Fruit fly (Drosophila melanogaster) whole organism, embryonic: Measurements from ENCODE around the gene Idua.

Experiments
- Bgb ChIP-seq: fragments of 200-800 bp; sonication (Bioruptor generic); IDR thresholded peaks from 2 replicates; pipeline ENCODE4 v1.3.6; 2022; ENCODE audit warnings: missing biosample characterization, missing genetic modification characterization; ENCODE audit not compliant: partially characterized antibody
- Bteb2 ChIP-seq: fragments of 200-800 bp; sonication (Bioruptor generic); optimal IDR thresholded peaks from 2 replicates; lab custom pipeline; 2016; ENCODE audit warnings: missing biosample characterization, missing genetic modification characterization
- CG10959 ChIP-seq: fragments of 200-800 bp; sonication (Bioruptor generic); IDR thresholded peaks from 2 replicates; pipeline ENCODE4 v1.3.6; 2022; ENCODE audit warnings: missing biosample characterization, missing genetic modification characterization
- CG12071 ChIP-seq: fragments of 200-800 bp; sonication (Bioruptor generic); optimal IDR thresholded peaks from 3 replicates; lab custom pipeline; 2018; ENCODE audit warnings: missing biosample characterization, mild to moderate bottlenecking, missing genetic modification characterization
- CG13287 ChIP-seq: fragments of 200-800 bp; sonication (Bioruptor generic); IDR thresholded peaks from 2 replicates; pipeline ENCODE4 v1.3.6; 2022; ENCODE audit warnings: missing biosample characterization, missing genetic modification characterization; ENCODE audit not compliant: partially characterized antibody
- CG14014 ChIP-seq: fragments of 200-800 bp; sonication (Bioruptor generic); IDR thresholded peaks from 2 replicates; pipeline ENCODE4 v1.3.6; 2022; ENCODE audit warnings: missing biosample characterization, missing genetic modification characterization
- CG14710 ChIP-seq: fragments of 200-800 bp; sonication (Bioruptor generic); optimal IDR thresholded peaks from 3 replicates; lab custom pipeline; 2019; ENCODE audit warnings: missing biosample characterization, mild to moderate bottlenecking, missing genetic modification characterization, moderate library complexity
- CG15479 ChIP-seq: fragments of 200-800 bp; sonication (Bioruptor generic); optimal IDR thresholded peaks from 3 replicates; lab custom pipeline; 2019; ENCODE audit warnings: missing biosample characterization, mild to moderate bottlenecking, missing genetic modification characterization, moderate library complexity
- CG16813 ChIP-seq: fragments of 200-800 bp; sonication (Bioruptor generic); IDR thresholded peaks from 3 replicates; pipeline ENCODE4 v1.3.6; 2022; ENCODE audit warnings: missing biosample characterization, missing genetic modification characterization; ENCODE audit not compliant: partially characterized antibody
- CG17186 ChIP-seq: fragments of 200-800 bp; sonication (Bioruptor generic); optimal IDR thresholded peaks from 3 replicates; lab custom pipeline; 2017; ENCODE audit warnings: missing biosample characterization, missing genetic modification reagents, missing genetic modification characterization
- CG17829 ChIP-seq: fragments of 200-800 bp; optimal IDR thresholded peaks from 2 replicates; lab custom pipeline; 2019; ENCODE audit warnings: missing biosample characterization, mild to moderate bottlenecking, missing genetic modification characterization, moderate library complexity
- CG2120 ChIP-seq: fragments of 200-800 bp; sonication (Bioruptor generic); optimal IDR thresholded peaks from 3 replicates; lab custom pipeline; 2016; ENCODE audit warnings: missing biosample characterization, missing genetic modification characterization
- CG2129 ChIP-seq: fragments of 200-800 bp; sonication (Bioruptor generic); IDR thresholded peaks from 2 replicates; pipeline ENCODE4 v1.3.6; 2022; ENCODE audit warnings: missing biosample characterization, missing genetic modification characterization; ENCODE audit not compliant: partially characterized antibody
- CG30020 ChIP-seq: fragments of 200-800 bp; optimal IDR thresholded peaks from 2 replicates; lab custom pipeline; 2019; ENCODE audit warnings: missing biosample characterization, mild to moderate bottlenecking, missing genetic modification characterization, moderate library complexity
- CG4424 ChIP-seq: fragments of 200-800 bp; sonication (Bioruptor generic); optimal IDR thresholded peaks from 3 replicates; lab custom pipeline; 2016; ENCODE audit warnings: missing biosample characterization, missing genetic modification characterization
- CG5180 ChIP-seq: fragments of 200-800 bp; sonication (Bioruptor generic); optimal IDR thresholded peaks from 3 replicates; lab custom pipeline; 2017; ENCODE audit warnings: missing biosample characterization, missing genetic modification characterization, mild to moderate bottlenecking, moderate library complexity, missing genetic modification reagents
- CG5245 ChIP-seq: fragments of 200-800 bp; sonication (Bioruptor generic); optimal IDR thresholded peaks from 3 replicates; lab custom pipeline; 2016; ENCODE audit warnings: missing biosample characterization, missing genetic modification characterization
- CG5953 ChIP-seq: fragments of 200-800 bp; sonication (Bioruptor generic); IDR thresholded peaks from 2 replicates; pipeline ENCODE4 v1.3.6; 2022; ENCODE audit warnings: missing biosample characterization, missing genetic modification characterization
- CG6654 ChIP-seq: fragments of 200-800 bp; sonication (Bioruptor generic); optimal IDR thresholded peaks from 2 replicates; lab custom pipeline; 2017; ENCODE audit warnings: missing biosample characterization, mild to moderate bottlenecking, missing genetic modification characterization
- CoRest ChIP-seq: fragments of 200-800 bp; sonication (Bioruptor generic); optimal IDR thresholded peaks from 3 replicates; lab custom pipeline; 2018; ENCODE audit warnings: missing biosample characterization, mild to moderate bottlenecking, missing genetic modification characterization, moderate library complexity
- Dek ChIP-seq: fragments of 200-800 bp; sonication (Bioruptor generic); optimal IDR thresholded peaks from 3 replicates; lab custom pipeline; 2019; ENCODE audit warnings: missing biosample characterization, mild to moderate bottlenecking, missing genetic modification characterization, moderate library complexity
- Dll ChIP-seq: fragments of 200-800 bp; sonication (Bioruptor generic); IDR thresholded peaks from 4 replicates; pipeline ENCODE4 v1.3.6; 2022; ENCODE audit warnings: missing biosample characterization, missing genetic modification characterization; ENCODE audit not compliant: partially characterized antibody
- Dref ChIP-seq: fragments of 200-800 bp; sonication (Bioruptor generic); IDR thresholded peaks from 2 replicates; pipeline ENCODE4 v1.3.6; 2022; ENCODE audit warnings: missing biosample characterization, missing genetic modification characterization
- E2f2 ChIP-seq: fragments of 200-800 bp; sonication (Bioruptor generic); IDR thresholded peaks from 2 replicates; pipeline ENCODE4 v1.3.6; 2022; ENCODE audit warnings: missing biosample characterization, missing genetic modification characterization
- Hmr ChIP-seq: fragments of 200-800 bp; sonication (Bioruptor generic); optimal IDR thresholded peaks from 3 replicates; lab custom pipeline; 2017; ENCODE audit warnings: mild to moderate bottlenecking, missing biosample characterization, missing genetic modification reagents, missing genetic modification characterization
- Hsf ChIP-seq: fragments of 200-800 bp; sonication (Bioruptor generic); optimal IDR thresholded peaks from 3 replicates; lab custom pipeline; 2016; ENCODE audit warnings: missing biosample characterization, missing genetic modification characterization
- Lhr ChIP-seq: fragments of 200-800 bp; sonication (Bioruptor generic); optimal IDR thresholded peaks from 3 replicates; lab custom pipeline; 2017; ENCODE audit warnings: mild to moderate bottlenecking, missing biosample characterization, missing genetic modification reagents, missing genetic modification characterization
- Mad ChIP-seq: fragments of 200-800 bp; sonication (Bioruptor generic); optimal IDR thresholded peaks from 2 replicates; lab custom pipeline; 2016; ENCODE audit warnings: missing biosample characterization, missing genetic modification characterization
- Scr ChIP-seq: fragments of 200-800 bp; sonication (Bioruptor generic); IDR thresholded peaks from 2 replicates; pipeline ENCODE4 v1.3.6; 2022; ENCODE audit warnings: missing biosample characterization, missing genetic modification characterization; ENCODE audit not compliant: partially characterized antibody
- Sry-δ ChIP-seq: fragments of 200-800 bp; sonication (Bioruptor generic); optimal IDR thresholded peaks from 2 replicates; lab custom pipeline; 2016; ENCODE audit warnings: missing biosample characterization, missing genetic modification characterization
- Xbp1 ChIP-seq: fragments of 200-800 bp; sonication (Bioruptor generic); optimal IDR thresholded peaks from 3 replicates; lab custom pipeline; 2016; ENCODE audit warnings: missing biosample characterization, mild to moderate bottlenecking, missing genetic modification characterization
- al ChIP-seq: fragments of 200-800 bp; sonication (Bioruptor generic); IDR thresholded peaks from 2 replicates; pipeline ENCODE4 v1.3.6; 2022; ENCODE audit warnings: missing biosample characterization, missing genetic modification characterization
- bbx ChIP-seq: fragments of 200-800 bp; sonication (Bioruptor generic); IDR thresholded peaks from 2 replicates; pipeline ENCODE4 v1.3.6; 2022; ENCODE audit warnings: missing biosample characterization, missing genetic modification characterization; ENCODE audit not compliant: partially characterized antibody
- cad ChIP-seq: fragments of >200 bp; optimal IDR thresholded peaks from 2 replicates; lab custom pipeline; 2017; ENCODE audit warnings: missing biosample characterization, missing genetic modification characterization
- crol ChIP-seq: fragments of 200-800 bp; sonication (Bioruptor generic); IDR thresholded peaks from 2 replicates; pipeline ENCODE4 v1.3.6; 2022; ENCODE audit warnings: missing biosample characterization, missing genetic modification characterization
- crp ChIP-seq, 2 experiments: fragments of 200-800 bp; sonication (Bioruptor generic); optimal IDR thresholded peaks; 2 replicates in 1 of 2; 3 replicates in 1 of 2; lab custom pipeline; 2017; ENCODE audit warnings: missing biosample characterization in 2 of 2, missing genetic modification characterization in 2 of 2, mild to moderate bottlenecking in 1 of 2, moderate library complexity in 1 of 2
- da ChIP-seq: fragments of 200-800 bp; sonication (Bioruptor generic); optimal IDR thresholded peaks from 2 replicates; lab custom pipeline; 2016; ENCODE audit warnings: missing biosample characterization, missing genetic modification characterization
- gcm2 ChIP-seq: fragments of 200-800 bp; sonication (Bioruptor generic); optimal IDR thresholded peaks from 2 replicates; lab custom pipeline; 2016; ENCODE audit warnings: missing biosample characterization, missing genetic modification characterization
- gfzf ChIP-seq: fragments of 200-800 bp; sonication (Bioruptor generic); optimal IDR thresholded peaks from 2 replicates; lab custom pipeline; 2016; ENCODE audit warnings: missing biosample characterization, mild to moderate bottlenecking, missing genetic modification characterization, moderate library complexity
- lola ChIP-seq, 3 experiments: fragments of >200 bp in 2 of 3; fragments of 200-800 bp in 1 of 3; sonication (Bioruptor generic) in 1 of 3; optimal IDR thresholded peaks; 2 replicates each; lab custom pipeline; 2017 to 2019; ENCODE audit warnings: missing biosample characterization in 3 of 3, missing genetic modification characterization in 3 of 3, mild to moderate bottlenecking in 1 of 3, moderate library complexity in 1 of 3
- mirr ChIP-seq: fragments of 200-800 bp; sonication (Bioruptor generic); optimal IDR thresholded peaks from 3 replicates; lab custom pipeline; 2018; ENCODE audit warnings: missing biosample characterization, mild to moderate bottlenecking, missing genetic modification characterization
- prd ChIP-seq, 3 experiments: fragments of >200 bp in 2 of 3; fragments of 200-800 bp in 1 of 3; sonication (Bioruptor generic) in 1 of 3; optimal IDR thresholded peaks in 2 of 3; IDR thresholded peaks in 1 of 3; 2 replicates in 2 of 3; 3 replicates in 1 of 3; pipeline versions ENCODE4 v1.3.6 to Lab custom; 2017 to 2022; ENCODE audit warnings: missing biosample characterization in 1 of 3, missing genetic modification characterization in 1 of 3
- schlank ChIP-seq: fragments of 200-800 bp; sonication (Bioruptor generic); optimal IDR thresholded peaks from 2 replicates; lab custom pipeline; 2018; ENCODE audit warnings: missing biosample characterization, mild to moderate bottlenecking, missing genetic modification characterization
- sna ChIP-seq: fragments of 200-800 bp; sonication (Bioruptor generic); IDR thresholded peaks from 2 replicates; pipeline ENCODE4 v1.3.6; 2022; ENCODE audit warnings: missing biosample characterization, missing genetic modification characterization; ENCODE audit not compliant: partially characterized antibody
- sqz ChIP-seq: fragments of 200-800 bp; sonication (Bioruptor generic); optimal IDR thresholded peaks from 3 replicates; lab custom pipeline; 2018; ENCODE audit warnings: missing biosample characterization, mild to moderate bottlenecking, missing genetic modification characterization
- vfl ChIP-seq: fragments of 200-800 bp; sonication (Bioruptor generic); optimal IDR thresholded peaks from 2 replicates; lab custom pipeline; 2016; ENCODE audit warnings: missing biosample characterization, missing genetic modification characterization
- vnd ChIP-seq: fragments of 200-800 bp; sonication (Bioruptor generic); IDR thresholded peaks from 3 replicates; pipeline ENCODE4 v1.3.6; 2022; ENCODE audit warnings: missing biosample characterization, missing genetic modification characterization; ENCODE audit not compliant: partially characterized antibody

Idua gene

DNA sequence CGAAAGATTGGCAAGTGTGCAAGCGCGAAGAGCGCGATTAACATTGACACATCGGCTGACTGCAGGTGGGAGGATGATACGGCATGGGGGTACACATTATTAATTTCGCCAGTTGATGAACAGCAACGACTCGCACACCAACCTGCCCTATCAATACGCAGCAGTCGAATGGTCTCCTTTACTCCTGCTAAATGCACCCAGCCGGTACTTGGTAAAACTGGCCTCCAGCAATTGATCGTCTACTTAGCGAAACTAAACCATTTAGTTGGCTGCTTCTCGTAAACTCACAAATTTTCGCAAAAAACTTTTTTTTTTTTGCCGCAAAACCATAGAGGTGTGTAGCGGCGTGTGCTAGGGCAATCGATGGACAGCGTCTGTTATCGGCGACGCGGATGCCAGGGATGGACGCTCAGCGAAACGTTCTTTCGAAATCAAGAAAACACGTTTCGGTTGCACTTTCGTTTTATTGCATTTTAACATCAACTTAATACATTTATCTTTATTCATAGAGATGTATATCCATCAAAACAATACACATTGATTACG, 12.3 kb downstream of the Idua start, which contains the start of gene Ge-1 (continued):
- TF ChIP-seq Bteb2: no peak
- peak; percentile 60 for TF ChIP-seq Scr (GFP tag; lab: Robert Waterston, UW)
- no peak for TF ChIP-seq CG10959 (GFP tag; lab: Robert Waterston, UW)
- no peak for TF ChIP-seq Hmr (GFP tag; lab: Kevin White, UChicago)
- no peak for TF ChIP-seq Xbp1 (GFP tag; lab: Kevin White, UChicago)
- TF ChIP-seq Dll (GFP tag; lab: Robert Waterston, UW): peak; percentile 54; the same call in 2 of the 4 replicates
- no peak for TF ChIP-seq CG5180 (GFP tag; lab: Kevin White, UChicago)
- TF ChIP-seq E2f2 (GFP tag; lab: Robert Waterston, UW): peak; percentile 74
- TF ChIP-seq cad (GFP tag; lab: Kevin White, UChicago): no peak
- no peak for TF ChIP-seq Lhr (GFP tag; lab: Kevin White, UChicago)
- TF ChIP-seq mirr (GFP tag; lab: Kevin White, UChicago): no peak
- no peak for TF ChIP-seq CG12071 (GFP tag; lab: Kevin White, UChicago)
- TF ChIP-seq vfl: no peak
- peak; percentile 90 for TF ChIP-seq Sry-δ
- no peak for TF ChIP-seq crol
- TF ChIP-seq Dref: peak; percentile 87
- TF ChIP-seq schlank (tag; lab: Kevin White, UChicago): no peak
- peak; percentile 13 for TF ChIP-seq CG17186
- peak; percentile 80 for TF ChIP-seq sqz (GFP tag; lab: Kevin White, UChicago)
- no peak for TF ChIP-seq lola (GFP tag; optimal IDR thresholded peaks at IDR 0.05; lab: Kevin White, UChicago)
- peak; percentile 2 for TF ChIP-seq gfzf (GFP tag; lab: Kevin White, UChicago)
- TF ChIP-seq CG14710 (tag; lab: Kevin White, UChicago): peak; percentile 34
- TF ChIP-seq crp (GFP tag; optimal IDR thresholded peaks at IDR 0.05; lab: Kevin White, UChicago): peak in 1 of 2 experiments; percentile 4
- peak; percentile 18; the same call in 1 of the 2 replicates for TF ChIP-seq CG14014 (GFP tag; lab: Robert Waterston, UW)
- no peak for TF ChIP-seq prd (optimal IDR thresholded peaks at IDR 0.05; lab: Kevin White, UChicago)
- peak; percentile 24; the same call in 1 of the 3 replicates for TF ChIP-seq prd (GFP tag; IDR thresholded peaks at IDR 0.05; lab: Robert Waterston, UW)
- TF ChIP-seq CG15479 (GFP tag; lab: Kevin White, UChicago): no peak
- TF ChIP-seq CG4424 (GFP tag; lab: Kevin White, UChicago): peak; percentile 19
- TF ChIP-seq CG5245: no peak
- TF ChIP-seq CG5953 (GFP tag; lab: Robert Waterston, UW): no peak

DNA sequence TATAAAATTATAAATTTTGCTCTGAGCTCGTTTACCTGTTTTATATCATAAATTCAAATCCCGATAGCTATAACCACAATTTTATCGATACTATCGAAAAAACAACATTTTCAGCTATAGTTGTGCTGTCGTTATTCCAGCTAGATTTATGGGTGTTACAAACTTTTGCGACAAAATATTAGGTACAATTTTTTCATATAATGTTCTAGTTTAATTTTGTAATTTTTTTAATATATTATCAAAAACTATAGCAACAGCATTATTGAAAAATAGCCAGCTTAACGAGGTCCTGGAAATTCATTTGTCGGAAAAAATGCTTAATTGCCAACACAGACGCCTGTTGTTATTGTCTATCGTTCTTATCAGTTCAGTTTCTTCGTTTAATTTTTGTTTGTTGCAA, 21.8 kb downstream of the Idua start, which contains the start of gene Wdr59:
Gene Wdr59, plus strand, starts transcription at position 334 of the 400 bp plus-strand sequence.
- TF ChIP-seq CG6654 (GFP tag; lab: Kevin White, UChicago): no peak
- TF ChIP-seq vnd (GFP tag; lab: Robert Waterston, UW): peak; percentile 52; the same call in 2 of the 3 replicates
- TF ChIP-seq da: no peak
- TF ChIP-seq CG30020 (tag; lab: Kevin White, UChicago): peak; percentile 44
- peak; percentile 67 for TF ChIP-seq CoRest
- peak; percentile 62; the same call in 1 of the 2 replicates for TF ChIP-seq Bgb (GFP tag; lab: Robert Waterston, UW)
- peak; percentile 62 for TF ChIP-seq CG2120 (GFP tag; lab: Kevin White, UChicago)
- peak; percentile 59 for TF ChIP-seq Xbp1 (GFP tag; lab: Kevin White, UChicago)
- peak; percentile 84 for TF ChIP-seq CG13287 (GFP tag; lab: Robert Waterston, UW)
- peak; percentile 65 for TF ChIP-seq bbx (GFP tag; lab: Robert Waterston, UW)
- no peak for TF ChIP-seq gcm2 (GFP tag; lab: Kevin White, UChicago)
- TF ChIP-seq al (GFP tag; lab: Robert Waterston, UW): peak; percentile 26; the same call in 1 of the 2 replicates
- TF ChIP-seq Dek: peak; percentile 51
- peak; percentile 22 for TF ChIP-seq Mad (GFP tag; lab: Kevin White, UChicago)
- peak; percentile 65 for TF ChIP-seq CG16813
- peak; percentile 66 for TF ChIP-seq CG17829
- TF ChIP-seq prd (optimal IDR thresholded peaks at IDR 0.05; lab: Kevin White, UChicago): no peak
- TF ChIP-seq prd (GFP tag; IDR thresholded peaks at IDR 0.05; lab: Robert Waterston, UW): peak; percentile 59; the same call in 1 of the 3 replicates
- peak; percentile 48 for TF ChIP-seq Hsf (GFP tag; lab: Kevin White, UChicago)
- peak; percentile 52 for TF ChIP-seq sna
- peak; percentile 60; the same call in 1 of the 2 replicates for TF ChIP-seq CG2129
